Worm (Caenorhabditis elegans) whole organism, L4/young adult: ENCODE results near the gene sri-70.

Experiments used
- W03F9.2 ChIP-seq: fragments of 150-350 bp; optimal IDR thresholded peaks from 2 replicates; lab custom pipeline; 2014; ENCODE audit warnings: missing biosample characterization, missing genetic modification characterization
- dao-5 ChIP-seq: sonication (generic microtip); optimal IDR thresholded peaks from 2 replicates; lab custom pipeline; 2016; ENCODE audit warnings: missing genotype, missing genetic modification characterization, moderate library complexity, missing compliant biosample characterization
- him-1 ChIP-seq: sonication (generic microtip); optimal IDR thresholded peaks from 2 replicates; lab custom pipeline; 2016; ENCODE audit warnings: missing genotype, missing genetic modification reagents, missing genetic modification characterization, missing compliant biosample characterization

The sri-70 gene

DNA sequence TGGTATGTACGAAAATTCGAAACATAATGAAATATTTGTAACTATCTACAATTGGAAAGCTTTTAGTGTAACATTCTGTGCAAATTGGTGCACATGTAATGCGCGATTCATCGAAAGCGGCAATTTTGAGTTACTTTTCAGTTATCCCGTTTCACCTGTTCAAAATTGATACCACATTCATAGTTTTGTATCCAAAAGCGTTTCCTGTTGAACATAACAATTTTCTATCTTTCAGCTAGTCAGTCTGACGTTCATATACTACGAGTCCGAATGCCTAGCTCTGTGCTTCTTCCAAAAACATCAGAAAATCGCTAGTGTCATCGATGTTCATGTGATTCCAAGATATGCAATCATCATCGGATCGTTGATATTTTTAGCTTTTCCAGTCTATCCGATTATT lies 538 bp downstream of the sri-70 start:
- no peak for TF ChIP-seq W03F9.2
- TF ChIP-seq dao-5 (tag; lab: Kevin White, UChicago), result no peak

DNA sequence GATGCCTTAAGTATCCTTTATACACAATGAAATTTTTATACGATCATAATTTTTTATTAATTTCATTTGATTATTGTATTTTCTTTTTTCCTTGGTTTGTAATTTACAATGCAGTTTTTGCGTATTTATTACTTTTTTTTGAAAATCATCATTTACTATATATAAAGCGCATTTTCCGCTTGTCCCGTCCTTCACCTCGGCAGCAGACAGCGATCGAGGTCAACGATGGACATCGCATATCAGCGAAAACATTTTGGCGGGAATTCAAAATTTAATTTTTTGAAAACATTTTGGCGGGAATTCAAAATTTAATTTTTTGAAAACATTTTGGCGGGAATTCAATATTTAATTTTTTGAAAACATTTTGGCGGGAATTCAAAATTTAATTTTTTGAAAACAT lies 5.1 kb downstream of the sri-70 start:
- TF ChIP-seq dao-5 (tag; lab: Kevin White, UChicago) (no peak), him-1 (tag; lab: Kevin White, UChicago) (no peak), W03F9.2 (no peak)

DNA sequence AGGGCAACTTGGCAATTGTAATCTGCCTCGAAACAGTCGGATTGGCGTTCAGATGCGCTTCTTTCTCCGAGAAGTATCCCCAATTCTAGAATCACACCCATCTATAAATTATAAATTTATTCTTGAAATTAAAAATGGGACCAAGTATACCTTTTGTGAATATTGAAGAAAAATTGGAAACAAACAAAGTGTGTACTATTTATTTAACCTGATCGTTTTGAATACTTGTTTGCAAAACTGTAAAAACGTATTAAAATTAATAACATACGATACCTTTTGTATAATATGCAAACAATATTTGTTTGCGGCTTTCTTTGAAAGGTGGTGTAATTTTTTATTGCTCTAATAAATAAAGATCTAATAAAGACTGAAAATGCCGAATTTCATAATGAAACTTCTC lies 9.5 kb downstream of the sri-70 start, which contains the start of gene Y61B8B.3:
TSS of gene Y61B8B.3 (minus strand) at position 101 of the 400 bp plus-strand sequence.
- TF ChIP-seq W03F9.2, result no peak
- TF ChIP-seq him-1 (tag; lab: Kevin White, UChicago), result no peak
- TF ChIP-seq dao-5 (tag; lab: Kevin White, UChicago), result no peak

DNA sequence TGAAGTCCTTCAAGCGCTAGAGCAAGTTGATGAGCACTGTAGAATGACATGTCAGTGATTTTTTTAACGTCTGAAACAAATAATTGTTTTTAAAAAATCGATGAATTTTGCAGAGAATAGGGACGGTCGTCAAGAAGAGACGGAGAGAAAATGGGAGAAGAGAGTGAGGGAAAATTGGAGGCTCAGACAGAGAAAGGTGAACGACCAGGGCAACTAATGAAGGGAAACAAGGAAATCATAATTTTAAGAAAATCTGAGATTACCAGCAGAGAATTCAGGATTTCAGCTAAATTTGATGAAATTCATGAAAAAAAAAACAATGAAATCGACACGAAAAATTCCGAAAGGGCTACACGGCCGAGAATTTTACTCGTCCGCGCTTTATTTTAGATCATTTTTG lies 12.2 kb downstream of the sri-70 start, which contains the start of gene F31E9.6:
TSS of gene F31E9.6 (minus strand) at position 91 of the 400 bp plus-strand sequence.
- TF ChIP-seq him-1 (tag; lab: Kevin White, UChicago) (no peak), W03F9.2 (no peak), dao-5 (tag; lab: Kevin White, UChicago) (no peak)

DNA sequence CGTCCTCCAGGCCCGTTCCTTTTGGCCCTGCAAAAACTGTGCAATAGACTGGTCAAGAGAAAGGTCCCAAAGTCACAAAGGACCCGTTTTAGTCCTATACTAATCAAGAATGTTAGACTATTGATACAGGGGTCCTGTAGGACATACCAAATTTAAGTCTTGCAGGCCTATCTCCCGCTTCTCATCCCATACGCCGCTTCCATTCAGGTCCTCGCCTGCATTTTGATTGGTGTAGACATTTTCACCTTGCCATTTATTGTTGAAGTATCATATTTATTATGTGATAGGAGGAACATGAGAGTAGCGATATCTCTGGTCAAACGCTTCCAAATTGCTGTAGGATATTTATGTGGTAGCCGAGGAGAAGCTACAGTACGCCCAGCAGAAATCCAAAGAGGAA lies 14.4 kb downstream of the sri-70 start:
- TF ChIP-seq him-1 (tag; lab: Kevin White, UChicago), result no peak
- TF ChIP-seq dao-5 (tag; lab: Kevin White, UChicago), result no peak
- TF ChIP-seq W03F9.2, result no peak

DNA sequence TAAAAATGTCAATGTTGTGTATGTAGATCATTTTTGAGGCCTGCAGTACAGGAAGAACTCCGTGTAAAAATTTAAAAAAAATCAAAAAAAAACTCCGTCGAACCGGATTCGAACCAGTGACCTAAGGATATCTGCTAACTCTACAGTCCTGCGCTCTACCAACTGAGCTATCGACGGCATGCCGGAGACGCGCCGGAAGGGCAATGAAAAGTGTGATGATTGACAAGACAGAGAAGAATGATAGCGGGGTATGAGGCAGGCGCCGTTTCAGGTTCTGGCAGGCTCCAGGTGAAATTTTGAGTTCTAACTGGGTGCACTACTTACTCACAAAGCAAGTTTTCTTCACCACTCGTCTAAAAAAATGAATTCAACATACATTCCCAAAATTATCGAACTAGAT lies 14.9 kb downstream of the sri-70 start, which contains the start of gene srz-58:
TSS of gene srz-58 (plus strand) at position 362 of the 400 bp plus-strand sequence.
- TF ChIP-seq him-1 (tag; lab: Kevin White, UChicago) (no peak), dao-5 (tag; lab: Kevin White, UChicago) (no peak), W03F9.2 (no peak)

DNA sequence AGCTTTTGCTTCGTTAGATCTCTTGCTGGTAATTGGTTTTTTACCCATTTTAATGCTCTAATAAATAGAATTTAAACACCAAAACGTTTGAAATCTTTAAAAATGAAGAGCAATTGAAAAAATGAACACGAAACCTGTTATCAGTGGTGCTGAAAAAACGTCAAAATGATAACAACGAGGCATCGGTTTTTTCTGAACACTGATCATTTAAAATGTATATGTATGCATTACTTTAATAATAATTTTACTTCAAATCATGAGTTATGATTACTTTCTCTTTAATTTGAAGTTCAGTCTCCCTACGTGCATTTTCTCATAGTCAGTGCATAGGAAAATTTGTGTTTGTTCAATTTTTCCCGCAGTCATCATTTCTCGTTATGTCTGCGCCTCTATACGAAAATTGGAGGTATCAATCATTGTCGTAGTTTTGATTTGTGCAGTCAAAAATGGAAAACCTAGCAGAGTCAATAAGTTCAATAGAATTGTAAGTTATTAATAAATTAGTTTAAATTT lies 19.6 kb downstream of the sri-70 start, which contains the start of gene F31E9.3:
TSS of gene F31E9.3 (plus strand) at position 194 of the 513 bp plus-strand sequence.
- no peak for TF ChIP-seq W03F9.2

DNA sequence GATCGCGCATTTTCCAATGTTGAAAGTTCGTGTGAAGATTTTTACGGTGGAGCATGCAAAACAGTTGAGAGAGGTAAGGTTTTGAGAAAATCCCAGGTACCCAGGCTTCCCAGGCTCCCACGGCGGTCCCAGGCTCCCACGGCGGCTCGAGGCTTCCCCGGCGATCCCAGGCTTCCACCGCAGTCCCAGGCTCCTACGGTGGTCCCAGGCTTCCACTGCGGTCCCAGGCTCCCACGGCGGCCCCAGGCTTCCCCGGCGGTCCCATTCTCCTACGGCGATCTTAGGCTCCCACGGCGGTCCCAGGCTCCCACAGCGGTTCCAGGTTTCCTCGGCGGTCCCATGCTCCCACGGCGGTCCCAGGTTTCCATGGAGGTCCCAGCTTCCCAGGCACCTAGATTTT lies 21.0 kb downstream of the sri-70 start:
- TF ChIP-seq him-1 (tag; lab: Kevin White, UChicago), result no peak
- no peak for TF ChIP-seq W03F9.2
- TF ChIP-seq dao-5 (tag; lab: Kevin White, UChicago), result no peak

DNA sequence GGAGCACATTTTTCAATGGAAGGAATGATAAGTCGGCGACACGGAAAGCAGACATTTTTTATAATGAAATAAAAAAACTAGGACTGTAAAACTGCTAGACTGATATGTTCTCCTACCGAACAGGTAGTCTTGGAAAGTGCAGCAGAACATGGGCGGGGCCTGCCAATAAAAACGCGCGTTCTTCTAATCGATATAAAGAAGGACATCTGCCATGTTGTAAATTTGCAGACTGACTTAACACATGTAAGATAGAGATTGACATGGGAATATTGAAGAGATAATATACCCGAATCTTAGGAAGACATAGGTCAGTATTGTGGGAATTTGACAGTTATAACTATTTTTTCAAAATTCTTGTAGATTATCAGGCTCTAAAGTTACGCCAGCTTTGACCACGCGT lies 25.0 kb downstream of the sri-70 start, which contains the start of gene sdz-16:
TSS of gene sdz-16 (minus strand) at position 101 of the 400 bp plus-strand sequence.
- no peak for TF ChIP-seq W03F9.2
- TF ChIP-seq dao-5 (tag; lab: Kevin White, UChicago), result no peak
- TF ChIP-seq him-1 (tag; lab: Kevin White, UChicago), result no peak

DNA sequence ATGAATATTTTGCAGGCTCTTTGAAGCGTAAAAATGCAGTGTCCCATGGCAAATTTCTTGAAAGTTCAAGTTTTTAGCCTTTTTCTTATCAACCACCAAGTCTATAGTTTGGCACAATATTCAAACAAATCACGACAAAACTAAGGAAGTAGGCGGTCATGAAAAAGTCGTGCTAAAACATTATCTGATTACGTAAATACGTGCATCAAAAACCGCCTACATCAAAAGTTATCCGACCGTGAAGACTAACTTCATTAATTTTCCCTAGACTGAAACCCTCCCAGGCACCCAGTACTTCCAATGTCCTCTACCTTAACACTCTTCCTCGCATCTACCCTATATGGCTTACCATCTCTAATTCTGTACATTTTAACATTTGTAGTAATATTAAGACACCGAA lies 25.6 kb downstream of the sri-70 start, which contains the start of gene srg-44:
TSS of gene srg-44 (plus strand) at position 301 of the 400 bp plus-strand sequence.
- TF ChIP-seq him-1 (tag; lab: Kevin White, UChicago) (no peak), W03F9.2 (no peak), dao-5 (tag; lab: Kevin White, UChicago) (no peak)

DNA sequence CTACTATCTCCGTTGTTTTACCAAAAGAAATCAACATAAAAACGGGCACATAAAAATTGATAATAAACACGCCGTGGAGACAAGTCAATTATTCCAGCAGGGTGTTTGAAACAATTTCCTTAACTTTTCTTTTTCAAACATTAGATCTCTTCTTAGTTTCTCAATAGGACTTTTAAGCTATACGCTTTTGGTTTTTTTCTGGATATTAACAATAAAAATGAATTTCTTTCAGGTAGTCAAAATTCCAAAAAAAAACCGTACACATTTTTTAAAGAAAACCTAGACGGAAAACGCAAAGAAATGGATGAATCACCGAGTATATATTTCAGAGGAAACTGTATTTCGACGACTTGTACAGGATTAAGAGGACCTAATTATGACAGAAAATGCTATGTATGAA lies 28.5 kb downstream of the sri-70 start, which contains the start of gene fbxa-185:
TSS of gene fbxa-185 (plus strand) at position 301 of the 400 bp plus-strand sequence.
- no peak for TF ChIP-seq him-1 (tag; lab: Kevin White, UChicago)
- TF ChIP-seq dao-5 (tag; lab: Kevin White, UChicago), result no peak
- TF ChIP-seq W03F9.2, result no peak

DNA sequence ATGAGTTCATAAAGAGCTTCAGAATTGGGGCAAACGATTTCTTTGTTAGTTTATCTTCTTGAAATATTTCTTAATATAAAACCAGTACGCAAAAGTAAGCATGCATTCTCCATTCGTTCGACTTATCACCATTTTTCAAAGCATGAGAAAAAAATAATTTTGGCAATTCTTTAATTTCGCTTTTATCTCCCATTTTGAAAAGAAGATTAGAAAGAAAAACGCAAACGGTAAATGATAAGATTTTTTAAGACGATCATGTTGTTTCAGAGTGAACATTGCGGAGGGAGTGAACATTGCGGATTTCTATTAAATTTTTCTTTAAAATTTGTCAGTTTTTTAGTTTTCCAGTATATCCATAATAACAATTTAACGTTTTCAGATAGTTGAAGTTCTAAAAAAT lies 36.5 kb downstream of the sri-70 start:
- TF ChIP-seq him-1 (tag; lab: Kevin White, UChicago), result no peak

DNA sequence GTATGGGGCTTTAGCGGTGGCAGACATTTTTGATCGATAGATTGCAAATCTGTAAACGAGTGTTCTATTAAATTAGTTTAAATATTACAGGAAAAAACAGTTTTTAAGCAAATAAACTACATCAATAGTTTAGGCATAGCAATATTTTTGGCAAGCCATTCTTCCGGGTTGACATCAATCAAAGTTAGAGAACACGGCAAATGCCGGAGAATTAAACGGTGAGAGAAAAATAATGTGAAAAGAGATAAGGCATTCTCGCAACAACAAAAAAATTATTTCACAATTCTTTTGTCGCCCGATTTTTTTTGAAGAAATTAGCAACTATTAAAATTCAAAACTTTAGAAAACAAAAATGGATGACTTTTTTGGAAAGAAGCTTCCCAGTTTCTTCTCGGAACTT lies 42.0 kb downstream of the sri-70 start, which contains the start of the genes fbxa-188 and fbxa-189:
TSS of gene fbxa-188 (minus strand) at position 51 of the 400 bp plus-strand sequence.
TSS of gene fbxa-189 (plus strand) at position 339 of the 400 bp plus-strand sequence.
- no peak for TF ChIP-seq him-1 (tag; lab: Kevin White, UChicago)
- no peak for TF ChIP-seq W03F9.2

DNA sequence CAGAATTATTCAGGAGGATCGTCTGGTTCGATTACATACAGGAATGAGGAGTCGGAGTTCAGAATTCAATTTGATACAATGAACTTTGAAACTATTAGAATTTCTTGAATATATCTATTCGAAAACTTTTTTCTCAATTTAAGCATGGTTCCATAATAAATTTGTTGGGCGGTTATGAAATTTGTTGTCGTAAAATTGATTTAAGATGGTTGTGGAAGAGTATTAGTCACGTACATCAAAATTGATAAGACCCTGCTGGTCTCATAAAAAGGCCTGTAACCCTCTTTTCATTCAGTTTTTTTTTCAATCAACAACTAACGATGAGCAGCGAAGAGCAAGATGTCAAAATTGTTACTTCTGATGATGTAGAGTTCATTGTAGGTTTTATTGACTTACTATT lies 44.7 kb downstream of the sri-70 start, which contains the start of gene skr-5:
TSS of gene skr-5 (plus strand) at position 301 of the 400 bp plus-strand sequence.
- TF ChIP-seq dao-5 (tag; lab: Kevin White, UChicago) (no peak), W03F9.2 (no peak)

DNA sequence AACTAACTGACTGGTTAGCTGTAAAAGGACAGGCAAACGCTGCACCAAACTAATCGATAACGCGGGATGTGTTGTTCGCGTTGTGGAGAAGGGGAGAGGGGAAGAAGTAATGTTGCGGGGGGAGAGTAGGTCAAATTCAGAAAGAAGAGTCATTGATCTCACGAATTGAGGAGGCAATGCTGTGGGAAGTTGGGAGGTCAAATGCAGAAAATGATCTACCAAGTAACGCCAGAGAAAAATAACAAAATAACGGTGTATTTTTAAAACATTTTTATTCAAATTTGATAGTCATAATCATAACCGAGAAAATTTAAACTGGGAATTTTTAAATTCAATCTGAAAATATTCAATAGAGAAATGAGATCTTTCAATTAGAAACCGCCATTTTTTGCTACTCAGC lies 47.2 kb downstream of the sri-70 start, which contains the start of gene lsy-27:
TSS of gene lsy-27 (minus strand) at position 101 of the 400 bp plus-strand sequence.
- no peak for TF ChIP-seq W03F9.2
- TF ChIP-seq him-1 (tag; lab: Kevin White, UChicago), result no peak
- no peak for TF ChIP-seq dao-5 (tag; lab: Kevin White, UChicago)
